Worm (Caenorhabditis elegans) whole organism, L4 larva: Measurements from ENCODE around the gene AH9.4.

Experiments used
- D1046.2 ChIP-seq: fragments of 200-800 bp; sonication (Bioruptor generic); IDR thresholded peaks from 2 replicates; pipeline ENCODE4 v1.3.6; 2022; ENCODE audit warnings: missing genetic modification characterization, missing compliant biosample characterization
- F44E2.7 ChIP-seq: fragments of 200-800 bp; sonication (Bioruptor generic); IDR thresholded peaks from 2 replicates; pipeline ENCODE4 v2.1.2; 2022; ENCODE audit warnings: missing genetic modification characterization, missing compliant biosample characterization
- Y48G9A.11 ChIP-seq: fragments of 200-800 bp; sonication (Bioruptor generic); IDR thresholded peaks from 2 replicates; pipeline ENCODE4 v1.3.6; 2022; ENCODE audit warnings: missing genetic modification reagents, missing genetic modification characterization, missing compliant biosample characterization
- ama-1 ChIP-seq: fragments of 150-350 bp; optimal IDR thresholded peaks from 2 replicates; lab custom pipeline; 2014; ENCODE audit warnings: inconsistent platforms, mixed read lengths
- ceh-82 ChIP-seq: sonication (generic microtip); optimal IDR thresholded peaks from 2 replicates; lab custom pipeline; 2017; ENCODE audit warnings: missing biosample characterization, missing genetic modification characterization
- dpl-1 ChIP-seq: fragments of 150-350 bp; optimal IDR thresholded peaks from 2 replicates; lab custom pipeline; 2014; ENCODE audit warnings: missing biosample characterization, missing genetic modification reagents, missing genetic modification characterization
- mdl-1 ChIP-seq, 2 experiments: fragments of 150-350 bp in 1 of 2; sonication (generic microtip) in 1 of 2; optimal IDR thresholded peaks; 2 replicates each; lab custom pipeline; 2014 to 2017; ENCODE audit warnings: missing biosample characterization in 2 of 2, missing genetic modification characterization in 2 of 2
- nhr-11 ChIP-seq: fragments of 150-350 bp; optimal IDR thresholded peaks from 2 replicates; lab custom pipeline; 2014; ENCODE audit warnings: missing biosample characterization, missing genetic modification characterization
- nhr-237 ChIP-seq: sonication (generic microtip); optimal IDR thresholded peaks from 2 replicates; lab custom pipeline; 2017; ENCODE audit warnings: missing biosample characterization, missing genetic modification characterization
- nhr-42 ChIP-seq: fragments of 200-800 bp; sonication (Bioruptor generic); IDR thresholded peaks from 2 replicates; pipeline ENCODE4 v1.3.6; 2022; ENCODE audit warnings: missing genetic modification characterization, missing compliant biosample characterization
- nhr-76 ChIP-seq: fragments of 150-350 bp; optimal IDR thresholded peaks from 2 replicates; lab custom pipeline; 2014; ENCODE audit warnings: missing biosample characterization, missing genetic modification characterization
- snpc-4 ChIP-seq: fragments of 150-350 bp; optimal IDR thresholded peaks from 2 replicates; lab custom pipeline; 2014; ENCODE audit warnings: missing biosample characterization, missing genetic modification characterization
- tra-1 ChIP-seq: fragments of 200-800 bp; sonication (Bioruptor generic); IDR thresholded peaks from 2 replicates; pipeline ENCODE4 v1.3.6; 2022; ENCODE audit warnings: missing genetic modification reagents, missing genetic modification characterization, missing compliant biosample characterization

DNA sequence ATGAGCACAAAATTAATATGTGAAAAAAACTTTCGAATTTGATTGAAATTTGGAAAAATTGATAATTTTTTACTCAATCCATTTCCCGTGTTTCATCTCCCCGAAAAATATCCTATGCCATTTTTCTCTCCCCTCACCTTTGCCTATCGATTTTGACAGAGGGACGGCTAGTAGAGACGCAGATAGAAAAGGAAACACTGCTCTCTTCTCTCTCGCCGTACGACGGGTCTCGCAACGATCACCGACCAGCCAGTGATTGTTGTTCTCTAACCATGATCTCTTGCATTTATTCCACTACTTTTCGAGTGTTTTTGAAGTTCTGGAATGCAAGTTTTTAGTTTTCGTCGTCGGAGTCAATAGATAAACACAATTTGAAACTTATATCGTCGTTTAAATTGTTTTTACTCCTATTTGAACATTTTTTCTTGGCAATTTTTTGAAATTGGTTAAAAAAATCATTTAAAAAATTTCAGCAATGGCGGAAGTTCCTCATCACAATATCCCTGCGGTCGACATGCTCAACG, 36.6 kb downstream of the AH9.4 start, which contains the start of gene vha-15:
- TF ChIP-seq mdl-1 (tag; optimal IDR thresholded peaks at IDR 0.05; lab: Kevin White, UChicago) (peak in 1 of 2 experiments; percentile 60), dpl-1 (GFP tag; lab: Kevin White, UChicago) (peak; percentile 58), tra-1 (GFP tag; lab: Robert Waterston, UW) (no peak), D1046.2 (GFP tag; lab: Robert Waterston, UW) (no peak), F44E2.7 (GFP tag; lab: Robert Waterston, UW) (no peak), snpc-4 (tag; lab: Kevin White, UChicago) (no peak), Y48G9A.11 (GFP tag; lab: Robert Waterston, UW) (no peak), nhr-11 (tag; lab: Kevin White, UChicago) (peak; percentile 61), ama-1 (lab: Kevin White, UChicago) (no peak), nhr-76 (tag; lab: Kevin White, UChicago) (no peak), nhr-237 (peak; percentile 26), nhr-42 (GFP tag; lab: Robert Waterston, UW) (no peak), ceh-82 (tag; lab: Kevin White, UChicago) (no peak)
